Worm (Caenorhabditis elegans): ENCODE data around the gene C18A11.4.

DNA sequence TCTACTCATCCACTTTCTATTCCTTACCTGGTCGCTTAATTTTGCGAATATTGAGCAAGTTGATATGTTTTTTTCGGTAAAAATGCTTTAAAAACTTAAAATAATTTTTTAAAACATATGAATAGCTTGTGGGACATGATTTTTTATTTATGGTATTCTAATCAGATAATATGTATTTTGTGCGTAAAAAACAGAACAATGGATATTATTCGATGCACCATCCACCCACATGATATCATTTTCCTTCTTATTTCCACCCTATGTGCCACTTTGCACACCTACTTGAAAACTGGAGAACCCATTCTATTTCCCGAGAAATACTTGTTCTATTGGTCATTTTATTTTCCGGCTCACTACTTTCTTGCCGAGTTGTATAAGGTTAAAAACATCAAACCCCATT, 21.9 kb downstream of the C18A11.4 start, which contains the start of gene C18A11.2:
- TF ChIP-seq hlh-1 (tag; optimal IDR thresholded peaks at IDR 0.05): no peak
- no peak for TF ChIP-seq flh-1 (GFP tag; optimal IDR thresholded peaks at IDR 0.05)
- TF ChIP-seq ces-1 (GFP tag; optimal IDR thresholded peaks at IDR 0.05): no peak
- TF ChIP-seq nhr-12 (tag; optimal IDR thresholded peaks at IDR 0.05): no peak
- no peak for TF ChIP-seq nhr-237 (tag; optimal IDR thresholded peaks at IDR 0.05)
- TF ChIP-seq nhr-76 (tag; optimal IDR thresholded peaks at IDR 0.05): no peak
- TF ChIP-seq unc-62 (GFP tag; optimal IDR thresholded peaks at IDR 0.05): no peak
- TF ChIP-seq nhr-28 (tag; optimal IDR thresholded peaks at IDR 0.05): no peak
